Fruit fly (Drosophila melanogaster) whole organism, embryonic: ENCODE results near the gene HDAC6.

ENCODE experiments used
- Abd-B ChIP-seq: fragments of 200-800 bp; sonication (Bioruptor generic); optimal IDR thresholded peaks from 2 replicates; lab custom pipeline; 2018; ENCODE audit warnings: missing biosample characterization, mild to moderate bottlenecking, missing genetic modification characterization, moderate library complexity
- CG10267 ChIP-seq: fragments of 200-800 bp; sonication (Bioruptor generic); optimal IDR thresholded peaks from 2 replicates; lab custom pipeline; 2018; ENCODE audit warnings: missing biosample characterization, mild to moderate bottlenecking, missing genetic modification characterization, moderate library complexity
- CG11504 ChIP-seq: fragments of 200-800 bp; sonication (Bioruptor generic); optimal IDR thresholded peaks from 3 replicates; lab custom pipeline; 2019; ENCODE audit warnings: missing biosample characterization, mild to moderate bottlenecking, missing genetic modification characterization, moderate library complexity
- CG12391 ChIP-seq: fragments of 200-800 bp; sonication (Bioruptor generic); optimal IDR thresholded peaks from 3 replicates; lab custom pipeline; 2018; ENCODE audit warnings: missing biosample characterization, mild to moderate bottlenecking, missing genetic modification characterization, moderate library complexity
- CG12769 ChIP-seq: fragments of 200-800 bp; sonication (Bioruptor generic); optimal IDR thresholded peaks from 2 replicates; lab custom pipeline; 2019; ENCODE audit warnings: missing biosample characterization, mild to moderate bottlenecking, missing genetic modification characterization, moderate library complexity
- CG13287 ChIP-seq: fragments of 200-800 bp; sonication (Bioruptor generic); IDR thresholded peaks from 2 replicates; pipeline ENCODE4 v1.3.6; 2022; ENCODE audit warnings: missing biosample characterization, missing genetic modification characterization; ENCODE audit not compliant: partially characterized antibody
- CG14667 ChIP-seq: fragments of 200-800 bp; sonication (Bioruptor generic); IDR thresholded peaks from 2 replicates; pipeline ENCODE4 v1.3.6; 2022; ENCODE audit warnings: missing biosample characterization, missing genetic modification characterization
- CG16813 ChIP-seq: fragments of 200-800 bp; sonication (Bioruptor generic); IDR thresholded peaks from 3 replicates; pipeline ENCODE4 v1.3.6; 2022; ENCODE audit warnings: missing biosample characterization, missing genetic modification characterization; ENCODE audit not compliant: partially characterized antibody
- CG3847 ChIP-seq: fragments of 200-800 bp; sonication (Bioruptor generic); IDR thresholded peaks from 2 replicates; pipeline ENCODE4 v1.3.6; 2022; ENCODE audit warnings: missing biosample characterization, missing genetic modification characterization
- CG4617 ChIP-seq: fragments of 200-800 bp; sonication (Bioruptor generic); optimal IDR thresholded peaks from 3 replicates; lab custom pipeline; 2016; ENCODE audit warnings: missing biosample characterization, missing genetic modification characterization, borderline replicate concordance
- CG6791 ChIP-seq: fragments of 200-800 bp; sonication (Bioruptor generic); IDR thresholded peaks from 3 replicates; pipeline ENCODE4 v1.3.6; 2022; ENCODE audit warnings: missing biosample characterization, missing genetic modification characterization; ENCODE audit not compliant: partially characterized antibody
- CG7839 ChIP-seq: fragments of 200-800 bp; sonication (Bioruptor generic); optimal IDR thresholded peaks from 3 replicates; lab custom pipeline; 2018; ENCODE audit warnings: missing biosample characterization, mild to moderate bottlenecking, missing genetic modification characterization, moderate library complexity
- CG8290 ChIP-seq, 3 experiments: fragments of 200-800 bp; sonication (Bioruptor generic); optimal IDR thresholded peaks; 2 replicates each; lab custom pipeline; 2016 to 2019; ENCODE audit warnings: missing biosample characterization in 3 of 3, missing genetic modification characterization in 3 of 3, mild to moderate bottlenecking in 2 of 3, moderate library complexity in 1 of 3
- CG9437 ChIP-seq: fragments of 200-800 bp; sonication (Bioruptor generic); optimal IDR thresholded peaks from 2 replicates; lab custom pipeline; 2018; ENCODE audit warnings: missing biosample characterization, mild to moderate bottlenecking, missing genetic modification characterization
- Dp ChIP-seq: fragments of 200-800 bp; sonication (Bioruptor generic); optimal IDR thresholded peaks from 2 replicates; lab custom pipeline; 2018; ENCODE audit warnings: missing biosample characterization, mild to moderate bottlenecking, missing genetic modification characterization, moderate library complexity
- HLH4C ChIP-seq: fragments of 200-800 bp; sonication (Bioruptor generic); IDR thresholded peaks from 3 replicates; pipeline ENCODE4 v1.3.6; 2022; ENCODE audit warnings: missing biosample characterization, missing genetic modification characterization; ENCODE audit not compliant: partially characterized antibody
- HLH54F ChIP-seq: fragments of 200-800 bp; sonication (Bioruptor generic); optimal IDR thresholded peaks from 3 replicates; lab custom pipeline; 2016; ENCODE audit warnings: missing biosample characterization, missing genetic modification characterization
- Hmr ChIP-seq: fragments of 200-800 bp; sonication (Bioruptor generic); optimal IDR thresholded peaks from 3 replicates; lab custom pipeline; 2017; ENCODE audit warnings: mild to moderate bottlenecking, missing biosample characterization, missing genetic modification reagents, missing genetic modification characterization
- Hmx ChIP-seq: fragments of 200-800 bp; sonication (Bioruptor generic); optimal IDR thresholded peaks from 2 replicates; lab custom pipeline; 2016; ENCODE audit warnings: missing biosample characterization, missing genetic modification characterization
- MBD-R2 ChIP-seq: fragments of 200-800 bp; sonication (Bioruptor generic); IDR thresholded peaks from 2 replicates; pipeline ENCODE4 v1.3.6; 2022; ENCODE audit warnings: missing biosample characterization, missing genetic modification characterization
- MESR4 ChIP-seq: fragments of 200-800 bp; sonication (Bioruptor generic); optimal IDR thresholded peaks from 2 replicates; lab custom pipeline; 2018; ENCODE audit warnings: missing biosample characterization, mild to moderate bottlenecking, missing genetic modification characterization, moderate library complexity
- Oaz ChIP-seq: fragments of 200-800 bp; sonication (Bioruptor generic); IDR thresholded peaks from 2 replicates; pipeline ENCODE4 v1.3.6; 2022; ENCODE audit warnings: missing biosample characterization, missing genetic modification characterization
- Pdp1 ChIP-seq, 2 experiments: fragments of 200-800 bp; sonication (Bioruptor generic); optimal IDR thresholded peaks; 3 replicates each; lab custom pipeline; 2016; ENCODE audit warnings: missing biosample characterization in 2 of 2, missing genetic modification characterization in 2 of 2, mild to moderate bottlenecking in 1 of 2, moderate library complexity in 1 of 2
- Stat92E ChIP-seq, 3 experiments: fragments of >200 bp in 2 of 3; fragments of 200-800 bp in 1 of 3; sonication (Bioruptor generic) in 1 of 3; optimal IDR thresholded peaks; 2 replicates each; lab custom pipeline; 2017 to 2019; ENCODE audit warnings: missing biosample characterization in 3 of 3, missing genetic modification characterization in 3 of 3, mild to moderate bottlenecking in 1 of 3, moderate library complexity in 1 of 3
- Tbp ChIP-seq: fragments of >200 bp; optimal IDR thresholded peaks from 2 replicates; lab custom pipeline; 2018; ENCODE audit warnings: missing biosample characterization, missing genetic modification characterization
- Usf ChIP-seq: fragments of 200-800 bp; sonication (Bioruptor generic); optimal IDR thresholded peaks from 2 replicates; lab custom pipeline; 2017; ENCODE audit warnings: missing genotype, missing biosample characterization, missing genetic modification characterization
- amos ChIP-seq: fragments of 200-800 bp; sonication (Bioruptor generic); IDR thresholded peaks from 2 replicates; pipeline ENCODE4 v1.3.6; 2022; ENCODE audit warnings: missing biosample characterization, missing genetic modification characterization; ENCODE audit not compliant: partially characterized antibody
- ap ChIP-seq: fragments of 200-800 bp; sonication (Bioruptor generic); IDR thresholded peaks from 2 replicates; pipeline ENCODE4 v1.3.6; 2022; ENCODE audit warnings: missing biosample characterization, missing genetic modification characterization
- dan ChIP-seq: fragments of 200-800 bp; sonication (Bioruptor generic); IDR thresholded peaks from 2 replicates; pipeline ENCODE4 v1.3.6; 2022; ENCODE audit warnings: missing biosample characterization, missing genetic modification characterization
- danr ChIP-seq: fragments of 200-800 bp; sonication (Bioruptor generic); IDR thresholded peaks from 2 replicates; pipeline ENCODE4 v1.3.6; 2022; ENCODE audit warnings: missing biosample characterization, missing genetic modification characterization
- dimm ChIP-seq: fragments of 200-800 bp; sonication (Bioruptor generic); IDR thresholded peaks from 2 replicates; pipeline ENCODE4 v1.3.6; 2022; ENCODE audit warnings: missing biosample characterization, missing genetic modification characterization
- dpn ChIP-seq, 2 experiments: fragments of 200-800 bp; sonication (Bioruptor generic); optimal IDR thresholded peaks; 3 replicates each; lab custom pipeline; 2016; ENCODE audit warnings: missing biosample characterization in 2 of 2, missing genetic modification characterization in 2 of 2
- emc ChIP-seq: fragments of 200-800 bp; sonication (Bioruptor generic); optimal IDR thresholded peaks from 2 replicates; lab custom pipeline; 2016; ENCODE audit warnings: missing biosample characterization, missing genetic modification characterization
- jing ChIP-seq: fragments of 200-800 bp; sonication (Bioruptor generic); optimal IDR thresholded peaks from 2 replicates; lab custom pipeline; 2018; ENCODE audit warnings: missing biosample characterization, mild to moderate bottlenecking, missing genetic modification characterization
- klu ChIP-seq: fragments of 200-800 bp; sonication (Bioruptor generic); IDR thresholded peaks from 2 replicates; pipeline ENCODE4 v1.3.6; 2022; ENCODE audit warnings: missing biosample characterization, missing genetic modification characterization
- pb ChIP-seq: fragments of 200-800 bp; sonication (Bioruptor generic); optimal IDR thresholded peaks from 3 replicates; lab custom pipeline; 2016; ENCODE audit warnings: missing biosample characterization, missing genetic modification characterization
- pita ChIP-seq: fragments of 200-800 bp; sonication (Bioruptor generic); optimal IDR thresholded peaks from 2 replicates; lab custom pipeline; 2017; ENCODE audit warnings: missing biosample characterization, mild to moderate bottlenecking, missing genetic modification characterization
- sima ChIP-seq: fragments of 200-800 bp; sonication (Bioruptor generic); optimal IDR thresholded peaks from 2 replicates; lab custom pipeline; 2016; ENCODE audit warnings: missing biosample characterization, missing genetic modification characterization
- sob ChIP-seq: fragments of 200-800 bp; sonication (Bioruptor generic); IDR thresholded peaks from 2 replicates; pipeline ENCODE4 v1.3.6; 2022; ENCODE audit warnings: missing biosample characterization, missing genetic modification characterization
- sqz ChIP-seq: fragments of 200-800 bp; sonication (Bioruptor generic); optimal IDR thresholded peaks from 3 replicates; lab custom pipeline; 2018; ENCODE audit warnings: missing biosample characterization, mild to moderate bottlenecking, missing genetic modification characterization
- stwl ChIP-seq: fragments of 200-800 bp; sonication (Bioruptor generic); optimal IDR thresholded peaks from 3 replicates; lab custom pipeline; 2018; ENCODE audit warnings: missing biosample characterization, mild to moderate bottlenecking, missing genetic modification characterization, moderate library complexity
- sug ChIP-seq: fragments of 200-800 bp; optimal IDR thresholded peaks from 2 replicates; lab custom pipeline; 2019; ENCODE audit warnings: missing biosample characterization, mild to moderate bottlenecking, missing genetic modification characterization, moderate library complexity
- tll ChIP-seq, 2 experiments: fragments of 200-800 bp in 1 of 2; fragments of >200 bp in 1 of 2; sonication (Bioruptor generic) in 1 of 2; optimal IDR thresholded peaks; 2 replicates each; lab custom pipeline; 2017 to 2019; ENCODE audit warnings: missing biosample characterization in 2 of 2, missing genetic modification characterization in 2 of 2, mild to moderate bottlenecking in 1 of 2, moderate library complexity in 1 of 2
- vnd ChIP-seq: fragments of 200-800 bp; sonication (Bioruptor generic); IDR thresholded peaks from 3 replicates; pipeline ENCODE4 v1.3.6; 2022; ENCODE audit warnings: missing biosample characterization, missing genetic modification characterization; ENCODE audit not compliant: partially characterized antibody
- wek ChIP-seq: fragments of 200-800 bp; sonication (Bioruptor generic); optimal IDR thresholded peaks from 3 replicates; lab custom pipeline; 2018; ENCODE audit warnings: missing biosample characterization, mild to moderate bottlenecking, missing genetic modification characterization, moderate library complexity

Gene HDAC6

DNA sequence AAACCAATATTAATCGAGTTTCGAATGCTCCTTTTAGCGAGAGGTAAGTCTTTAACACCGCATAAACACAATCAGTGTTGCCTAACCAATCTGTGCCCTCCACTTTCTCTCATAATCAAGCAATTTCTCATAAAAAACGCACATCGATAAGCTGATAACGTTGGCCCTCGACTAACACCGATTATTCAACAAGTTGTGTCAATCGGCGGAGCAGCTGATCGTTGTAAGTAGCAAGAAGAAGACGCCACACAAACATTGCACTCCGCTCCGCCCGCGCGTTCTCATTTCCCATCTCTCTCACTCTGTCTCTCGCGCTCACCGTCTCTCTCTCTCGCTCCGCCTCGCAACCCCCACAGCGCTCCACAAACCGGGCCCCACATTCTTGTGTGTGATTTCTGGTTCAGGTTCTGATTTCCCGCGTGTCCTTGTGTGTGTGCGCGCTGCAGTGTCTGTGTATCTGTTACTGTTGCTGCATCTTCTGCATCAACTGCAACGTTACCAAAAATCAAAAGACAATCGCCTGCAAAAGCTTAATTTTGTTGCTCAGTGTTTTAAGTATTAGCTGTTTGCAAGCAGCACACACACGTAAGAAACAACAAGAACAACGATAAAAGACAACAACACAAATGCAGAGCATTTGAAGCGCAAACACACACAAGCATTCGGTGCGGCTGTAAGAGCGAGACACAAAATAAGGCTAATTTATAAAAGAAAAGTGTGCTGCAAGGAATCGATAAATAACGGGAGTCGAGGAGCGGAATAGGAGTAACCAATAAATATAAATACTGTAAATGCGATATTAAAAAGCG is at the start of gene HDAC6, which contains the start of gene CG9114 (continued):
- TF ChIP-seq CG7839 (tag; lab: Kevin White, UChicago) (no peak), HLH54F (GFP tag; lab: Kevin White, UChicago) (no peak)

DNA sequence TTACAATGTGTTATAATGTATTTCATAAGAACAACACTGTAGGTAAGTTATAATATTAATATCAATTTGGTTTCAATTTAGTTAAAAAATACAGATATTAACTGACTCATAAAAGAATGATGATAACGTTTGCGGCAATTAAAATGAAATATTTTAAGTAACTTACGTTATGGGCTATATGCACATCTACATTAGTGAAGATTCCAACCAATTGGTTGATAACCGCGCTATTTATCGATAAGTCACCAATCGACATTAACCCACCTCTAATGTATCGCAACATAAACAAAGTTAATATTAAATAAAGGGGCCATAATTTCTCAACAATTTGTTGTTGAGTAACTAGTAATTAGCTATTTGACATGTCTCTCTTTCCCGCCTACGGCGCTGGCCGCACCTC is 40.3 kb upstream of the HDAC6 start, which contains the start of gene CG5877:
CG5877 (plus strand) TSS at position 238 of the 400 bp plus-strand sequence.
- no peak for TF ChIP-seq danr
- TF ChIP-seq CG12391 (tag; lab: Kevin White, UChicago): peak; percentile 13
- TF ChIP-seq sqz (GFP tag; lab: Kevin White, UChicago): no peak
- TF ChIP-seq CG4617 (GFP tag; lab: Kevin White, UChicago): peak; percentile 43
- TF ChIP-seq Usf (GFP tag; lab: Kevin White, UChicago): no peak
- no peak for TF ChIP-seq klu
- peak; percentile 25 for TF ChIP-seq CG11504 (tag; lab: Kevin White, UChicago)
- TF ChIP-seq CG10267 (tag; lab: Kevin White, UChicago): peak; percentile 8
- TF ChIP-seq wek: no peak
- TF ChIP-seq Pdp1 (GFP tag; optimal IDR thresholded peaks at IDR 0.05; lab: Kevin White, UChicago): peak in 1 of 2 experiments; percentile 29
- TF ChIP-seq amos: peak; percentile 58; the same call in 1 of the 2 replicates
- TF ChIP-seq dpn (GFP tag; optimal IDR thresholded peaks at IDR 0.05; lab: Kevin White, UChicago): no peak
- no peak for TF ChIP-seq dimm
- peak; percentile 51; the same call in 1 of the 2 replicates for TF ChIP-seq CG13287 (GFP tag; lab: Robert Waterston, UW)
- no peak for TF ChIP-seq CG12769 (tag; lab: Kevin White, UChicago)
- TF ChIP-seq CG16813: peak; percentile 50
- TF ChIP-seq emc (GFP tag; lab: Kevin White, UChicago): no peak
- peak; percentile 60 for TF ChIP-seq MBD-R2 (GFP tag; lab: Robert Waterston, UW)
- TF ChIP-seq dan (GFP tag; lab: Robert Waterston, UW): no peak
- TF ChIP-seq jing (GFP tag; lab: Kevin White, UChicago): no peak
- TF ChIP-seq ap (GFP tag; lab: Robert Waterston, UW): no peak
- TF ChIP-seq CG3847 (GFP tag; lab: Robert Waterston, UW): no peak
- TF ChIP-seq sob (GFP tag; lab: Robert Waterston, UW): no peak
- TF ChIP-seq vnd: 0 out of 3 replicates have a peak, but pooled peaks have one; percentile 25
- no peak for TF ChIP-seq CG14667 (GFP tag; lab: Robert Waterston, UW)
- peak; percentile 43 for TF ChIP-seq MESR4 (GFP tag; lab: Kevin White, UChicago)
- no peak for TF ChIP-seq pb (GFP tag; lab: Kevin White, UChicago)
- TF ChIP-seq stwl: peak; percentile 14
- TF ChIP-seq Hmx: no peak
- TF ChIP-seq CG9437 (GFP tag; lab: Kevin White, UChicago): peak; percentile 96
- no peak for TF ChIP-seq Dp (GFP tag; lab: Kevin White, UChicago)
- peak; percentile 40 for TF ChIP-seq Abd-B (GFP tag; lab: Kevin White, UChicago)
- peak; percentile 17; the same call in 2 of the 3 replicates for TF ChIP-seq HLH4C (GFP tag; lab: Robert Waterston, UW)
- TF ChIP-seq sug (tag; lab: Kevin White, UChicago): no peak
- no peak for TF ChIP-seq CG8290 (GFP tag; optimal IDR thresholded peaks at IDR 0.05; lab: Kevin White, UChicago)
- TF ChIP-seq CG8290 (tag; optimal IDR thresholded peaks at IDR 0.05; lab: Kevin White, UChicago): peak in 1 of 2 experiments; percentile 16
- TF ChIP-seq sima (GFP tag; lab: Kevin White, UChicago): no peak
- TF ChIP-seq Tbp: no peak
- TF ChIP-seq pita (GFP tag; lab: Kevin White, UChicago): peak; percentile 52
- TF ChIP-seq tll (GFP tag; optimal IDR thresholded peaks at IDR 0.05; lab: Kevin White, UChicago): no peak
- TF ChIP-seq Oaz (GFP tag; lab: Robert Waterston, UW): no peak
- TF ChIP-seq Stat92E (GFP tag; optimal IDR thresholded peaks at IDR 0.05; lab: Kevin White, UChicago): no peak
- TF ChIP-seq CG6791: no peak
- TF ChIP-seq Hmr (GFP tag; lab: Kevin White, UChicago): no peak
